Worm (Caenorhabditis elegans): ENCODE data around the gene gtf-2F2.

Gene gtf-2F2

ce11 chrV:18967479-18968056 is 26.2 kb upstream of the gtf-2F2 start, which contains the start of gene Y39B6A.43:
TSS of gene Y39B6A.43 (minus strand) at chrV:18967829.
- TF ChIP-seq grh-1 (GFP tag; IDR thresholded peaks at IDR 0.05) = peak; percentile 94
- peak; percentile 97 for TF ChIP-seq nhr-77 (tag; optimal IDR thresholded peaks at IDR 0.05)
- TF ChIP-seq irx-1 (tag; optimal IDR thresholded peaks at IDR 0.05) = peak; percentile 89
- peak; percentile 97 for TF ChIP-seq nhr-85 (tag)
- peak; percentile 98 for TF ChIP-seq nhr-47 (tag; optimal IDR thresholded peaks at IDR 0.05)
- TF ChIP-seq dpl-1 (GFP tag; optimal IDR thresholded peaks at IDR 0.05) = peak; percentile 98 to 99 (median 98)
- TF ChIP-seq snpc-4 (tag; optimal IDR thresholded peaks at IDR 0.05) = peak; percentile 85
- TF ChIP-seq ceh-82 (tag; optimal IDR thresholded peaks at IDR 0.05) = peak; percentile 97 to 99 (median 97)
- peak; percentile 58 for TF ChIP-seq zag-1 (tag; optimal IDR thresholded peaks at IDR 0.05)
- peak; percentile 80 for TF ChIP-seq C04F5.9 (tag; optimal IDR thresholded peaks at IDR 0.05)
- peak; percentile 86 for TF ChIP-seq unc-130 (tag; optimal IDR thresholded peaks at IDR 0.05)
- TF ChIP-seq nhr-90 (tag; optimal IDR thresholded peaks at IDR 0.05; ENCODE audit: poor library complexity) = peak; percentile 97
- TF ChIP-seq alr-1 (tag; optimal IDR thresholded peaks at IDR 0.05; ENCODE audit: borderline replicate concordance) = no peak
- peak; percentile 66 for TF ChIP-seq sox-4 (tag; optimal IDR thresholded peaks at IDR 0.05)
- TF ChIP-seq efl-3 (GFP tag; optimal IDR thresholded peaks at IDR 0.05) = peak; percentile 42
- peak; percentile 87 for TF ChIP-seq zip-4 (GFP tag; optimal IDR thresholded peaks at IDR 0.05)
- peak; percentile 77 for TF ChIP-seq C34B4.2 (tag; optimal IDR thresholded peaks at IDR 0.05)
- TF ChIP-seq xbp-1 (tag; optimal IDR thresholded peaks at IDR 0.05) = peak; percentile 93
- TF ChIP-seq nhr-11 (tag; optimal IDR thresholded peaks at IDR 0.05) = peak; percentile 87
- no peak for TF ChIP-seq pag-3 (tag; optimal IDR thresholded peaks at IDR 0.05; ENCODE audit: borderline replicate concordance, insufficient read depth)
- TF ChIP-seq nhr-71 (tag; optimal IDR thresholded peaks at IDR 0.05) = peak; percentile 98
- TF ChIP-seq F16B12.6 (tag; optimal IDR thresholded peaks at IDR 0.05) = peak; percentile 63
- peak; percentile 84 for TF ChIP-seq ceh-8 (GFP tag; optimal IDR thresholded peaks at IDR 0.05)
- TF ChIP-seq dsc-1 (tag; optimal IDR thresholded peaks at IDR 0.05) = peak; percentile 90
- peak; percentile 57 to 80 for TF ChIP-seq egl-27 (tag; optimal IDR thresholded peaks at IDR 0.05)
- no peak for TF ChIP-seq unc-62 (GFP tag; optimal IDR thresholded peaks at IDR 0.05)
- TF ChIP-seq jun-1 (tag; optimal IDR thresholded peaks at IDR 0.05) = peak; percentile 96
- TF ChIP-seq snu-23 (GFP tag; optimal IDR thresholded peaks at IDR 0.05) = peak; percentile 95
- peak; percentile 91 for TF ChIP-seq mab-9 (GFP tag; IDR thresholded peaks at IDR 0.05)
- peak; percentile 75 for TF ChIP-seq fkh-4 (tag; optimal IDR thresholded peaks at IDR 0.05; ENCODE audit: borderline replicate concordance)
- TF ChIP-seq nhr-28 (tag; optimal IDR thresholded peaks at IDR 0.05) = no peak
- TF ChIP-seq unc-86 (tag; optimal IDR thresholded peaks at IDR 0.05) = peak; percentile 96
- peak; percentile 82 for TF ChIP-seq skn-1 (tag; optimal IDR thresholded peaks at IDR 0.05)
- TF ChIP-seq isw-1 (GFP tag; IDR thresholded peaks at IDR 0.05) = peak; percentile 95
- no peak for TF ChIP-seq sptf-1 (tag; optimal IDR thresholded peaks at IDR 0.05)
- peak; percentile 91 for TF ChIP-seq ztf-4 (tag; optimal IDR thresholded peaks at IDR 0.05)
- TF ChIP-seq hlh-17 (GFP tag; optimal IDR thresholded peaks at IDR 0.05; ENCODE audit: borderline replicate concordance) = peak; percentile 68
- TF ChIP-seq tbx-2 (tag; optimal IDR thresholded peaks at IDR 0.05) = peak; percentile 95
- TF ChIP-seq aly-2 (tag; optimal IDR thresholded peaks at IDR 0.05) = peak; percentile 66
- peak; percentile 96 for TF ChIP-seq swsn-7 (tag; optimal IDR thresholded peaks at IDR 0.05)
- TF ChIP-seq ztf-11 (tag; optimal IDR thresholded peaks at IDR 0.05) = peak in 1 of 2 experiments; percentile 88
- TF ChIP-seq mep-1 (tag; optimal IDR thresholded peaks at IDR 0.05) = peak; percentile 93
- TF ChIP-seq C16A3.4 (tag; optimal IDR thresholded peaks at IDR 0.05) = peak; percentile 98
- peak; percentile 99 to 100 for TF ChIP-seq efl-1 (optimal IDR thresholded peaks at IDR 0.05)
- TF ChIP-seq efl-1 (GFP tag; optimal IDR thresholded peaks at IDR 0.05 in 1 of 2) = peak; percentile 93 to 100
- peak; percentile 89 for TF ChIP-seq egl-13 (tag; optimal IDR thresholded peaks at IDR 0.05)
- TF ChIP-seq Y116A8C.19 (tag; optimal IDR thresholded peaks at IDR 0.05; ENCODE audit: borderline replicate concordance) = no peak
- peak; percentile 84 for TF ChIP-seq lin-39 (tag; optimal IDR thresholded peaks at IDR 0.05)
- TF ChIP-seq vab-15 (tag; optimal IDR thresholded peaks at IDR 0.05) = peak; percentile 83
- peak; percentile 86 for TF ChIP-seq ceh-88 (GFP tag; IDR thresholded peaks at IDR 0.05)
- no peak for TF ChIP-seq nhr-12 (tag; optimal IDR thresholded peaks at IDR 0.05)
- no peak for TF ChIP-seq tlp-1 (tag; optimal IDR thresholded peaks at IDR 0.05)
